Fruit fly (Drosophila melanogaster) whole organism, embryonic: Measurements from ENCODE around the gene Gs1l.

Source experiments
- Atf6 ChIP-seq: fragments of 200-800 bp; sonication (Bioruptor generic); IDR thresholded peaks from 2 replicates; pipeline ENCODE4 v1.3.6; 2022; ENCODE audit warnings: missing biosample characterization, missing genetic modification characterization
- BEAF-32 ChIP-seq: fragments of 200-800 bp; sonication (Bioruptor generic); optimal IDR thresholded peaks from 3 replicates; lab custom pipeline; 2017; ENCODE audit warnings: missing biosample characterization, missing genetic modification characterization, mild to moderate bottlenecking, moderate library complexity, missing genetic modification reagents
- CG10565 ChIP-seq: fragments of 200-800 bp; sonication (Bioruptor generic); optimal IDR thresholded peaks from 3 replicates; lab custom pipeline; 2016; ENCODE audit warnings: missing biosample characterization, mild to moderate bottlenecking, missing genetic modification characterization
- CG12104 ChIP-seq: fragments of 200-800 bp; sonication (Bioruptor generic); optimal IDR thresholded peaks from 3 replicates; lab custom pipeline; 2016; ENCODE audit warnings: missing biosample characterization, missing genetic modification characterization
- CG12391 ChIP-seq: fragments of 200-800 bp; sonication (Bioruptor generic); optimal IDR thresholded peaks from 3 replicates; lab custom pipeline; 2018; ENCODE audit warnings: missing biosample characterization, mild to moderate bottlenecking, missing genetic modification characterization, moderate library complexity
- CG12769 ChIP-seq: fragments of 200-800 bp; sonication (Bioruptor generic); optimal IDR thresholded peaks from 2 replicates; lab custom pipeline; 2019; ENCODE audit warnings: missing biosample characterization, mild to moderate bottlenecking, missing genetic modification characterization, moderate library complexity
- CG13894 ChIP-seq: fragments of 200-800 bp; sonication (Bioruptor generic); optimal IDR thresholded peaks from 3 replicates; lab custom pipeline; 2018; ENCODE audit warnings: missing biosample characterization, mild to moderate bottlenecking, missing genetic modification characterization, moderate library complexity
- CG14014 ChIP-seq: fragments of 200-800 bp; sonication (Bioruptor generic); IDR thresholded peaks from 2 replicates; pipeline ENCODE4 v1.3.6; 2022; ENCODE audit warnings: missing biosample characterization, missing genetic modification characterization
- CG14860 ChIP-seq: fragments of 200-800 bp; sonication (Bioruptor generic); IDR thresholded peaks from 3 replicates; pipeline ENCODE4 v1.3.6; 2022; ENCODE audit warnings: missing biosample characterization, missing genetic modification characterization; ENCODE audit not compliant: partially characterized antibody
- CG15479 ChIP-seq: fragments of 200-800 bp; sonication (Bioruptor generic); optimal IDR thresholded peaks from 3 replicates; lab custom pipeline; 2019; ENCODE audit warnings: missing biosample characterization, mild to moderate bottlenecking, missing genetic modification characterization, moderate library complexity
- CG17359 ChIP-seq: fragments of 200-800 bp; sonication (Bioruptor generic); optimal IDR thresholded peaks from 3 replicates; lab custom pipeline; 2018; ENCODE audit warnings: missing biosample characterization, mild to moderate bottlenecking, missing genetic modification characterization, moderate library complexity
- CG17829 ChIP-seq: fragments of 200-800 bp; optimal IDR thresholded peaks from 2 replicates; lab custom pipeline; 2019; ENCODE audit warnings: missing biosample characterization, mild to moderate bottlenecking, missing genetic modification characterization, moderate library complexity
- CG18262 ChIP-seq: fragments of 200-800 bp; optimal IDR thresholded peaks from 3 replicates; lab custom pipeline; 2019; ENCODE audit warnings: missing biosample characterization, mild to moderate bottlenecking, missing genetic modification characterization, moderate library complexity
- CG1832 ChIP-seq: fragments of 200-800 bp; sonication (Bioruptor generic); optimal IDR thresholded peaks from 2 replicates; lab custom pipeline; 2017; ENCODE audit warnings: missing biosample characterization, mild to moderate bottlenecking, missing genetic modification characterization, inconsistent platforms
- CG18599 ChIP-seq: fragments of 200-800 bp; sonication (Bioruptor generic); optimal IDR thresholded peaks from 3 replicates; lab custom pipeline; 2017; ENCODE audit warnings: missing biosample characterization, missing genetic modification characterization, mild to moderate bottlenecking, moderate library complexity, missing genetic modification reagents
- CG2875 ChIP-seq: fragments of 200-800 bp; sonication (Bioruptor generic); optimal IDR thresholded peaks from 2 replicates; lab custom pipeline; 2017; ENCODE audit warnings: missing biosample characterization, mild to moderate bottlenecking, missing genetic modification characterization, missing genetic modification reagents
- CG2889 ChIP-seq: fragments of 200-800 bp; sonication (Bioruptor generic); IDR thresholded peaks from 3 replicates; pipeline ENCODE4 v1.3.6; 2022; ENCODE audit warnings: missing biosample characterization, missing genetic modification characterization
- CG30020 ChIP-seq: fragments of 200-800 bp; optimal IDR thresholded peaks from 2 replicates; lab custom pipeline; 2019; ENCODE audit warnings: missing biosample characterization, mild to moderate bottlenecking, missing genetic modification characterization, moderate library complexity
- CG30431 ChIP-seq: fragments of 200-800 bp; sonication (Bioruptor generic); optimal IDR thresholded peaks from 2 replicates; lab custom pipeline; 2017; ENCODE audit warnings: missing biosample characterization, missing genetic modification characterization
- CG3281 ChIP-seq: fragments of 200-800 bp; sonication (Bioruptor generic); optimal IDR thresholded peaks from 3 replicates; lab custom pipeline; 2017; ENCODE audit warnings: missing biosample characterization, mild to moderate bottlenecking, missing genetic modification characterization
- CG34376 ChIP-seq: fragments of 200-800 bp; sonication (Bioruptor generic); optimal IDR thresholded peaks from 2 replicates; lab custom pipeline; 2018; ENCODE audit warnings: missing biosample characterization, mild to moderate bottlenecking, missing genetic modification characterization
- CG8359 ChIP-seq: fragments of 200-800 bp; sonication (Bioruptor generic); optimal IDR thresholded peaks from 2 replicates; lab custom pipeline; 2017; ENCODE audit warnings: missing biosample characterization, mild to moderate bottlenecking, missing genetic modification characterization, borderline replicate concordance
- CG8388 ChIP-seq: fragments of 200-800 bp; sonication (Bioruptor generic); optimal IDR thresholded peaks from 2 replicates; lab custom pipeline; 2019; ENCODE audit warnings: missing biosample characterization, mild to moderate bottlenecking, missing genetic modification characterization, moderate library complexity
- CHES-1-like ChIP-seq: fragments of 200-800 bp; sonication (Bioruptor generic); optimal IDR thresholded peaks from 2 replicates; lab custom pipeline; 2016; ENCODE audit warnings: missing biosample characterization, missing genetic modification characterization
- HLHmδ ChIP-seq: fragments of 200-800 bp; sonication (Bioruptor generic); optimal IDR thresholded peaks from 2 replicates; lab custom pipeline; 2018; ENCODE audit warnings: missing biosample characterization, mild to moderate bottlenecking, missing genetic modification characterization, moderate library complexity
- NC2β ChIP-seq: fragments of 200-800 bp; sonication (Bioruptor generic); optimal IDR thresholded peaks from 2 replicates; lab custom pipeline; 2016; ENCODE audit warnings: missing biosample characterization, missing genetic modification characterization
- Neu2 ChIP-seq: fragments of 200-800 bp; sonication (Bioruptor generic); optimal IDR thresholded peaks from 3 replicates; lab custom pipeline; 2016; ENCODE audit warnings: missing biosample characterization, missing genetic modification characterization, borderline replicate concordance
- PHDP ChIP-seq: fragments of 200-800 bp; sonication (Bioruptor generic); optimal IDR thresholded peaks from 3 replicates; lab custom pipeline; 2018; ENCODE audit warnings: missing biosample characterization, mild to moderate bottlenecking, missing genetic modification characterization, moderate library complexity
- Ravus ChIP-seq: fragments of 200-800 bp; sonication (Bioruptor generic); IDR thresholded peaks from 2 replicates; pipeline ENCODE4 v1.3.6; 2022; ENCODE audit warnings: missing biosample characterization, missing genetic modification characterization
- Trl ChIP-seq, 3 experiments: fragments of >200 bp in 2 of 3; fragments of 200-800 bp in 1 of 3; sonication (Bioruptor generic) in 1 of 3; optimal IDR thresholded peaks; 2 replicates in 1 of 3; 3 replicates in 2 of 3; lab custom pipeline; 2016 to 2017; ENCODE audit warnings: missing biosample characterization in 1 of 3, missing genetic modification characterization in 1 of 3
- amos ChIP-seq: fragments of 200-800 bp; sonication (Bioruptor generic); IDR thresholded peaks from 2 replicates; pipeline ENCODE4 v1.3.6; 2022; ENCODE audit warnings: missing biosample characterization, missing genetic modification characterization; ENCODE audit not compliant: partially characterized antibody
- aop ChIP-seq: fragments of 200-800 bp; sonication (Bioruptor generic); IDR thresholded peaks from 2 replicates; pipeline ENCODE4 v1.3.6; 2022; ENCODE audit warnings: missing biosample characterization, missing genetic modification characterization
- btn ChIP-seq: fragments of 200-800 bp; sonication (Bioruptor generic); optimal IDR thresholded peaks from 2 replicates; lab custom pipeline; 2016; ENCODE audit warnings: missing biosample characterization, missing genetic modification characterization
- dm ChIP-seq: fragments of 200-800 bp; sonication (Bioruptor generic); optimal IDR thresholded peaks from 3 replicates; lab custom pipeline; 2016; ENCODE audit warnings: missing biosample characterization, missing genetic modification characterization
- fd64A ChIP-seq: fragments of 200-800 bp; sonication (Bioruptor generic); optimal IDR thresholded peaks from 3 replicates; lab custom pipeline; 2018; ENCODE audit warnings: missing biosample characterization, mild to moderate bottlenecking, missing genetic modification characterization
- fd96Cb ChIP-seq: fragments of 200-800 bp; sonication (Bioruptor generic); optimal IDR thresholded peaks from 2 replicates; lab custom pipeline; 2018; ENCODE audit warnings: missing biosample characterization, mild to moderate bottlenecking, missing genetic modification characterization, moderate library complexity
- grau ChIP-seq: fragments of 200-800 bp; optimal IDR thresholded peaks from 3 replicates; lab custom pipeline; 2019; ENCODE audit warnings: missing biosample characterization, mild to moderate bottlenecking, missing genetic modification characterization, moderate library complexity
- ham ChIP-seq: fragments of 200-800 bp; sonication (Bioruptor generic); IDR thresholded peaks from 2 replicates; pipeline ENCODE4 v1.3.6; 2022; ENCODE audit warnings: missing biosample characterization, missing genetic modification characterization
- klu ChIP-seq: fragments of 200-800 bp; sonication (Bioruptor generic); IDR thresholded peaks from 2 replicates; pipeline ENCODE4 v1.3.6; 2022; ENCODE audit warnings: missing biosample characterization, missing genetic modification characterization
- knrl ChIP-seq: fragments of 200-800 bp; sonication (Bioruptor generic); IDR thresholded peaks from 3 replicates; pipeline ENCODE4 v1.3.6; 2022; ENCODE audit warnings: missing biosample characterization, missing genetic modification characterization; ENCODE audit not compliant: partially characterized antibody
- mam ChIP-seq: fragments of 200-800 bp; sonication (Bioruptor generic); optimal IDR thresholded peaks from 3 replicates; lab custom pipeline; 2016; ENCODE audit warnings: missing biosample characterization, missing genetic modification characterization
- nerfin-2 ChIP-seq: fragments of 200-800 bp; sonication (Bioruptor generic); IDR thresholded peaks from 2 replicates; pipeline ENCODE4 v1.3.6; 2022; ENCODE audit warnings: missing biosample characterization, missing genetic modification characterization; ENCODE audit not compliant: partially characterized antibody
- nmo ChIP-seq: fragments of 200-800 bp; sonication (Bioruptor generic); optimal IDR thresholded peaks from 2 replicates; lab custom pipeline; 2018; ENCODE audit warnings: missing biosample characterization, mild to moderate bottlenecking, missing genetic modification characterization, moderate library complexity
- pros ChIP-seq: fragments of 200-800 bp; sonication (Bioruptor generic); optimal IDR thresholded peaks from 3 replicates; lab custom pipeline; 2019; ENCODE audit warnings: missing biosample characterization, mild to moderate bottlenecking, missing genetic modification characterization, moderate library complexity
- psq ChIP-seq: fragments of 200-800 bp; sonication (Bioruptor generic); optimal IDR thresholded peaks from 2 replicates; lab custom pipeline; 2017; ENCODE audit warnings: missing biosample characterization, missing genetic modification characterization
- ranshi ChIP-seq: fragments of 200-800 bp; sonication (Bioruptor generic); IDR thresholded peaks from 2 replicates; pipeline ENCODE4 v1.3.6; 2022; ENCODE audit warnings: missing biosample characterization, missing genetic modification characterization
- ro ChIP-seq: fragments of 200-800 bp; sonication (Bioruptor generic); IDR thresholded peaks from 2 replicates; pipeline ENCODE4 v1.3.6; 2022; ENCODE audit warnings: missing biosample characterization, missing genetic modification characterization
- sna ChIP-seq: fragments of 200-800 bp; sonication (Bioruptor generic); IDR thresholded peaks from 2 replicates; pipeline ENCODE4 v1.3.6; 2022; ENCODE audit warnings: missing biosample characterization, missing genetic modification characterization; ENCODE audit not compliant: partially characterized antibody
- ttk ChIP-seq: fragments of 200-800 bp; sonication (Bioruptor generic); IDR thresholded peaks from 2 replicates; pipeline ENCODE4 v2.1.2; 2022; ENCODE audit warnings: missing biosample characterization, missing genetic modification characterization
- zfh1 ChIP-seq: fragments of 200-800 bp; sonication (Bioruptor generic); IDR thresholded peaks from 3 replicates; pipeline ENCODE4 v1.3.6; 2022; ENCODE audit warnings: missing biosample characterization, missing genetic modification characterization

The Gs1l gene

dm6 chr2L:4452798-4453197 is 3.8 kb downstream of the Gs1l start, which contains the start of gene CG15439 (continued):
- no peak for TF ChIP-seq CG18262 (tag; lab: Kevin White, UChicago)
- no peak for TF ChIP-seq Neu2
- TF ChIP-seq ham (GFP tag; lab: Robert Waterston, UW): no peak
- TF ChIP-seq CG34376 (GFP tag; lab: Kevin White, UChicago): no peak
- no peak for TF ChIP-seq CG18599 (GFP tag; lab: Kevin White, UChicago)
- no peak for TF ChIP-seq zfh1
- TF ChIP-seq CG12769 (tag; lab: Kevin White, UChicago): no peak
- no peak for TF ChIP-seq CG2889 (GFP tag; lab: Robert Waterston, UW)
- no peak for TF ChIP-seq Ravus (GFP tag; lab: Robert Waterston, UW)
- no peak for TF ChIP-seq mam (GFP tag; lab: Kevin White, UChicago)
- TF ChIP-seq ro (GFP tag; lab: Robert Waterston, UW): no peak
- TF ChIP-seq aop: no peak
- TF ChIP-seq CG2875 (GFP tag; lab: Kevin White, UChicago): no peak
- TF ChIP-seq klu: no peak
- no peak for TF ChIP-seq CG3281 (GFP tag; lab: Kevin White, UChicago)
- no peak for TF ChIP-seq CG1832 (GFP tag; lab: Kevin White, UChicago)
- no peak for TF ChIP-seq CG12104 (GFP tag; lab: Kevin White, UChicago)
- TF ChIP-seq Atf6: no peak
- TF ChIP-seq CG15479 (GFP tag; lab: Kevin White, UChicago): no peak
- TF ChIP-seq BEAF-32 (GFP tag; lab: Kevin White, UChicago): peak; percentile 54
- no peak for TF ChIP-seq CHES-1-like
- no peak for TF ChIP-seq grau (tag; lab: Kevin White, UChicago)
- no peak for TF ChIP-seq fd96Cb (tag; lab: Kevin White, UChicago)
- no peak for TF ChIP-seq dm (GFP tag; lab: Kevin White, UChicago)
- TF ChIP-seq Trl (optimal IDR thresholded peaks at IDR 0.05; lab: Kevin White, UChicago): no peak
- TF ChIP-seq Trl (GFP tag; optimal IDR thresholded peaks at IDR 0.05; lab: Kevin White, UChicago): no peak
- TF ChIP-seq sna (GFP tag; lab: Robert Waterston, UW): peak; percentile 70
- TF ChIP-seq ranshi (GFP tag; lab: Robert Waterston, UW): no peak
- no peak for TF ChIP-seq CG17359 (tag; lab: Kevin White, UChicago)
- no peak for TF ChIP-seq CG14014 (GFP tag; lab: Robert Waterston, UW)
- TF ChIP-seq CG30431: no peak
- peak; percentile 49 for TF ChIP-seq CG14860 (GFP tag; lab: Robert Waterston, UW)
- no peak for TF ChIP-seq PHDP (tag; lab: Kevin White, UChicago)
- TF ChIP-seq nerfin-2 (GFP tag; lab: Robert Waterston, UW): peak; percentile 77
- TF ChIP-seq CG30020 (tag; lab: Kevin White, UChicago): no peak
- TF ChIP-seq amos (GFP tag; lab: Robert Waterston, UW): peak; percentile 72
- TF ChIP-seq NC2β (GFP tag; lab: Kevin White, UChicago): no peak
- TF ChIP-seq CG8359 (GFP tag; lab: Kevin White, UChicago): no peak
- TF ChIP-seq btn: no peak
- peak; percentile 64; the same call in 2 of the 3 replicates for TF ChIP-seq knrl
- no peak for TF ChIP-seq nmo (GFP tag; lab: Kevin White, UChicago)
- TF ChIP-seq fd64A (GFP tag; lab: Kevin White, UChicago): no peak
- TF ChIP-seq CG8388: no peak
- TF ChIP-seq psq: no peak
- no peak for TF ChIP-seq CG10565 (GFP tag; lab: Kevin White, UChicago)
- no peak for TF ChIP-seq CG12391 (tag; lab: Kevin White, UChicago)
- TF ChIP-seq pros (GFP tag; lab: Kevin White, UChicago): no peak
- TF ChIP-seq ttk (GFP tag; lab: Robert Waterston, UW): no peak
- TF ChIP-seq CG17829 (tag; lab: Kevin White, UChicago): no peak
- TF ChIP-seq HLHmδ: no peak
- TF ChIP-seq CG13894 (tag; lab: Kevin White, UChicago): no peak
